Worm (Caenorhabditis elegans) whole organism, young adult: ENCODE data around the gene ahsa-1.

Experiments used
- Y53G8AR.9 ChIP-seq: fragments of 200-800 bp; sonication (Bioruptor generic); conservative IDR thresholded peaks from 2 replicates; pipeline ENCODE4 v1.3.6; 2022; ENCODE audit warnings: missing genetic modification reagents, missing genetic modification characterization, missing compliant biosample characterization
- Y56A3A.18 ChIP-seq: fragments of 200-800 bp; sonication (Bioruptor generic); IDR thresholded peaks from 2 replicates; pipeline ENCODE4 v1.3.6; 2022; ENCODE audit warnings: missing genetic modification reagents, missing genetic modification characterization, missing compliant biosample characterization
- ama-1 ChIP-seq, 3 experiments: fragments of 150-350 bp in 1 of 3; sonication (generic microtip) in 2 of 3; optimal IDR thresholded peaks; 2 replicates each; lab custom pipeline; 2014 to 2018; ENCODE audit warnings: missing biosample characterization in 2 of 3, missing genetic modification characterization in 2 of 3, missing genetic modification reagents in 2 of 3
- dox-1 ChIP-seq: fragments of 200-800 bp; sonication (Bioruptor generic); IDR thresholded peaks from 2 replicates; pipeline ENCODE4 v1.3.6; 2022; ENCODE audit warnings: missing genetic modification reagents, missing genetic modification characterization, missing compliant biosample characterization
- ets-4 ChIP-seq: fragments of 200-800 bp; sonication (Bioruptor generic); optimal IDR thresholded peaks from 2 replicates; lab custom pipeline; 2018; ENCODE audit warnings: mild to moderate bottlenecking, missing genetic modification characterization, missing compliant biosample characterization
- mcd-1 ChIP-seq: fragments of 200-800 bp; sonication (Bioruptor generic); IDR thresholded peaks from 2 replicates; pipeline ENCODE4 v1.3.6; 2022; ENCODE audit warnings: missing genetic modification reagents, missing genetic modification characterization, missing compliant biosample characterization
- nhr-27 ChIP-seq: fragments of 200-800 bp; sonication (Bioruptor generic); optimal IDR thresholded peaks from 2 replicates; lab custom pipeline; 2018; ENCODE audit warnings: mild to moderate bottlenecking, missing genetic modification characterization, moderate library complexity, missing compliant biosample characterization
- rcor-1 ChIP-seq: fragments of 200-800 bp; sonication (Bioruptor generic); IDR thresholded peaks from 2 replicates; pipeline ENCODE4 v1.3.6; 2022; ENCODE audit warnings: missing genetic modification reagents, missing genetic modification characterization, missing compliant biosample characterization
- snpc-4 ChIP-seq, 5 experiments: fragments of 150-350 bp in 1 of 5; sonication (generic microtip) in 4 of 5; optimal IDR thresholded peaks; 2 replicates each; lab custom pipeline; 2014 to 2018; ENCODE audit warnings: missing genetic modification characterization in 5 of 5, missing biosample characterization in 3 of 5, antibody characterized with exemption in 2 of 5, mild to moderate bottlenecking in 2 of 5, missing compliant biosample characterization in 2 of 5, missing genotype in 2 of 5, moderate library complexity in 2 of 5, missing genetic modification reagents in 1 of 5
- unc-130 ChIP-seq: sonication (generic microtip); optimal IDR thresholded peaks from 2 replicates; lab custom pipeline; 2016; ENCODE audit warnings: missing genetic modification reagents, missing genetic modification characterization, missing compliant biosample characterization

DNA sequence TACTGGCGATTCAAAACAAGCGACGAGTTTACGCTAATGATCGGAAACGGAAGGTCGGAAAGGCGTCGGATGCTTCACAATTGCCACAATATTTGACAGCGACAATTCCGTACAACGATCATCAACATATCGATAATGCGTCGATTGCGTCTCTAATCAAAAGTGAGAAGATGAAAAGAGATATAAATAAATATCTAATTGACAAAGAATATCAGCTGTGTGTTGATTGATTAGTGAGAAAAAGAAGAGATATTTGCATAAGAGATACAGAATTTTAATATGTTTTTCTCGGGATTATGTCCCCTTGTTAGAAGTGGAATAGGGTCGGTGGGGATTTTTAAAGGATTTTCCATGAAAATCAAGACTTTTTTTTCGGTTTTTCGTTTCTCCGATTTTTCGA is 6.6 kb downstream of the ahsa-1 start:
- TF ChIP-seq ets-4 (GFP tag; lab: Kevin White, UChicago): no peak
- no peak for TF ChIP-seq mcd-1 (GFP tag; lab: Robert Waterston, UW)
- TF ChIP-seq snpc-4 (GFP tag; optimal IDR thresholded peaks at IDR 0.05; lab: Kevin White, UChicago): no peak
- TF ChIP-seq snpc-4 (tag; optimal IDR thresholded peaks at IDR 0.05; lab: Kevin White, UChicago): no peak
- TF ChIP-seq Y53G8AR.9: no peak
- TF ChIP-seq dox-1 (GFP tag; lab: Robert Waterston, UW): no peak
- TF ChIP-seq Y56A3A.18 (GFP tag; lab: Robert Waterston, UW): no peak
- TF ChIP-seq nhr-27 (tag; lab: Kevin White, UChicago): no peak
- TF ChIP-seq unc-130 (GFP tag; lab: Kevin White, UChicago): no peak
- TF ChIP-seq ama-1 (optimal IDR thresholded peaks at IDR 0.05; lab: Kevin White, UChicago): no peak
- no peak for TF ChIP-seq ama-1 (GFP tag; optimal IDR thresholded peaks at IDR 0.05; lab: Kevin White, UChicago)
- no peak for TF ChIP-seq rcor-1 (GFP tag; lab: Robert Waterston, UW)
